Worm (Caenorhabditis elegans): ENCODE results near the gene T13C5.7.

T13C5.7 gene

ce11 chrX:6207687-6208088, 27.3 kb downstream of the T13C5.7 start, which contains the start of gene T13C5.6 (continued):
- TF ChIP-seq ZK546.5 (tag; optimal IDR thresholded peaks at IDR 0.05): no peak
- no peak for TF ChIP-seq nhr-237 (tag; optimal IDR thresholded peaks at IDR 0.05)
- peak; percentile 30 for TF ChIP-seq zag-1 (tag; optimal IDR thresholded peaks at IDR 0.05)
- TF ChIP-seq hif-1 (tag; optimal IDR thresholded peaks at IDR 0.05): peak; percentile 59 to 93
- TF ChIP-seq unc-130 (GFP tag; optimal IDR thresholded peaks at IDR 0.05): peak; percentile 77
- peak; percentile 41 for TF ChIP-seq nhr-10 (tag; optimal IDR thresholded peaks at IDR 0.05)
- peak; percentile 92 for TF ChIP-seq lin-13 (GFP tag; optimal IDR thresholded peaks at IDR 0.05)
- no peak for TF ChIP-seq fos-1 (tag; optimal IDR thresholded peaks at IDR 0.05)
- peak; percentile 6 for TF ChIP-seq ceh-82 (tag; optimal IDR thresholded peaks at IDR 0.05)
- TF ChIP-seq lin-1 (GFP tag; IDR thresholded peaks at IDR 0.05): peak; percentile 95
- peak; percentile 50 for TF ChIP-seq nhr-25 (tag; optimal IDR thresholded peaks at IDR 0.05; ENCODE audit: borderline replicate concordance, insufficient read depth)
- peak; percentile 62; the same call in 1 of the 2 replicates for TF ChIP-seq zip-11 (GFP tag; IDR thresholded peaks at IDR 0.05)
- TF ChIP-seq nhr-111 (GFP tag; optimal IDR thresholded peaks at IDR 0.05): peak; percentile 90
- no peak for TF ChIP-seq unc-39 (tag; optimal IDR thresholded peaks at IDR 0.05)
- TF ChIP-seq hmg-1.1 (GFP tag; IDR thresholded peaks at IDR 0.05): peak; percentile 98
- 0 out of 2 replicates have a peak, but pooled peaks have one; percentile 72 for TF ChIP-seq Y75B8A.6 (GFP tag; IDR thresholded peaks at IDR 0.05)
- peak; percentile 92 for TF ChIP-seq dve-1 (tag; optimal IDR thresholded peaks at IDR 0.05; ENCODE audit: insufficient read depth)
- peak; percentile 86 for TF ChIP-seq arid-1 (GFP tag; conservative IDR thresholded peaks at IDR 0.05)
- TF ChIP-seq ceh-44 (GFP tag; IDR thresholded peaks at IDR 0.05): peak; percentile 79; the same call in 1 of the 2 replicates
- peak; percentile 100 for TF ChIP-seq aha-1 (tag)
- peak; percentile 92 for TF ChIP-seq nhr-6 (tag; optimal IDR thresholded peaks at IDR 0.05)
- TF ChIP-seq nhr-42 (GFP tag; IDR thresholded peaks at IDR 0.05): peak; percentile 90
- peak; percentile 78; the same call in 1 of the 2 replicates for TF ChIP-seq lin-29 (GFP tag; IDR thresholded peaks at IDR 0.05)
- TF ChIP-seq spr-1 (tag; optimal IDR thresholded peaks at IDR 0.05): peak; percentile 93
- no peak for TF ChIP-seq skn-1 (tag; optimal IDR thresholded peaks at IDR 0.05)
- TF ChIP-seq ceh-28 (tag; optimal IDR thresholded peaks at IDR 0.05): no peak
- TF ChIP-seq jun-1 (tag; optimal IDR thresholded peaks at IDR 0.05): peak; percentile 80
- peak; percentile 67; the same call in 1 of the 2 replicates for TF ChIP-seq nhr-41 (GFP tag; IDR thresholded peaks at IDR 0.05)
- TF ChIP-seq dmd-6 (GFP tag; IDR thresholded peaks at IDR 0.05): peak; percentile 88
- peak; percentile 89 to 95; a peak in 3 of 4 replicates for TF ChIP-seq madf-5 (GFP tag; IDR thresholded peaks at IDR 0.05)
- peak; percentile 75 for TF ChIP-seq vab-7 (GFP tag; IDR thresholded peaks at IDR 0.05)
- TF ChIP-seq nhr-76 (tag; optimal IDR thresholded peaks at IDR 0.05): no peak
- TF ChIP-seq ztf-7 (tag; optimal IDR thresholded peaks at IDR 0.05): peak; percentile 87
- peak; percentile 85 for TF ChIP-seq zfp-3 (GFP tag; conservative IDR thresholded peaks at IDR 0.05)
- TF ChIP-seq rbr-2 (tag; optimal IDR thresholded peaks at IDR 0.05): peak; percentile 94
- TF ChIP-seq aly-2 (tag; optimal IDR thresholded peaks at IDR 0.05): no peak
- TF ChIP-seq fkh-10 (GFP tag; optimal IDR thresholded peaks at IDR 0.05): peak; percentile 92
- TF ChIP-seq mdt-29 (GFP tag; IDR thresholded peaks at IDR 0.05): peak; percentile 87
- peak; percentile 60 for TF ChIP-seq F49E8.2 (tag; optimal IDR thresholded peaks at IDR 0.05; ENCODE audit: borderline replicate concordance)
- TF ChIP-seq duxl-1 (tag; optimal IDR thresholded peaks at IDR 0.05; ENCODE audit: poor library complexity): peak; percentile 81
- TF ChIP-seq pqm-1 (tag; optimal IDR thresholded peaks at IDR 0.05): peak; percentile 52
- peak; percentile 60; the same call in 1 of the 2 replicates for TF ChIP-seq Y105C5A.15 (GFP tag; IDR thresholded peaks at IDR 0.05)
- TF ChIP-seq set-16 (GFP tag; IDR thresholded peaks at IDR 0.05): peak; percentile 73
- TF ChIP-seq attf-4 (tag; optimal IDR thresholded peaks at IDR 0.05): no peak
- TF ChIP-seq mep-1 (tag; optimal IDR thresholded peaks at IDR 0.05): peak; percentile 95
- TF ChIP-seq snpc-4 (tag; optimal IDR thresholded peaks at IDR 0.05): no peak
- peak; percentile 84; the same call in 1 of the 2 replicates for TF ChIP-seq F44E2.7 (GFP tag; IDR thresholded peaks at IDR 0.05)
- TF ChIP-seq ceh-20 (GFP tag; IDR thresholded peaks at IDR 0.05): peak; percentile 94
- TF ChIP-seq lim-7 (GFP tag; IDR thresholded peaks at IDR 0.05): peak; percentile 83
- peak; percentile 89 for TF ChIP-seq mxl-3 (GFP tag; optimal IDR thresholded peaks at IDR 0.05)
- TF ChIP-seq egl-27 (tag; optimal IDR thresholded peaks at IDR 0.05): no peak
- TF ChIP-seq lsy-2 (tag; optimal IDR thresholded peaks at IDR 0.05): peak; percentile 46 to 85

All from whole organism, L4 larva.